Worm (Caenorhabditis elegans) whole organism, early embryonic: Measurements from ENCODE around the gene lido-13.

Experiments
- B0310.2 ChIP-seq: sonication (generic microtip); optimal IDR thresholded peaks from 2 replicates; lab custom pipeline; 2016; ENCODE audit warnings: mild to moderate bottlenecking, missing genetic modification characterization, missing compliant biosample characterization
- ama-1 ChIP-seq: fragments of 150-350 bp; optimal IDR thresholded peaks from 2 replicates; lab custom pipeline; 2014
- ets-7 ChIP-seq: sonication (generic microtip); optimal IDR thresholded peaks from 2 replicates; lab custom pipeline; 2016; ENCODE audit warnings: missing genotype, missing genetic modification characterization, missing compliant biosample characterization
- flt-1 ChIP-seq: fragments of 200-800 bp; sonication (Bioruptor generic); IDR thresholded peaks from 2 replicates; pipeline ENCODE4 v1.3.6; 2022; ENCODE audit warnings: missing genetic modification characterization, missing compliant biosample characterization
- hmbx-1 ChIP-seq: sonication (generic microtip); optimal IDR thresholded peaks from 2 replicates; lab custom pipeline; 2016; ENCODE audit warnings: mild to moderate bottlenecking, missing genetic modification characterization, missing compliant biosample characterization
- hmg-4 ChIP-seq: fragments of 200-800 bp; sonication (Bioruptor generic); optimal IDR thresholded peaks from 2 replicates; lab custom pipeline; 2018; ENCODE audit warnings: mild to moderate bottlenecking, missing genetic modification characterization, missing compliant biosample characterization
- hnd-1 ChIP-seq: sonication (generic microtip); optimal IDR thresholded peaks from 2 replicates; lab custom pipeline; 2016; ENCODE audit warnings: missing genetic modification characterization, missing compliant biosample characterization
- scrt-1 ChIP-seq: fragments of 200-800 bp; sonication (Bioruptor generic); IDR thresholded peaks from 2 replicates; pipeline ENCODE4 v1.3.6; 2022; ENCODE audit warnings: missing genetic modification characterization, missing compliant biosample characterization
- tbx-11 ChIP-seq: fragments of 200-800 bp; sonication (Bioruptor generic); IDR thresholded peaks from 2 replicates; pipeline ENCODE4 v1.3.6; 2022; ENCODE audit warnings: missing genetic modification characterization, missing compliant biosample characterization

- TF ChIP-seq ama-1 (no peak), flt-1 (GFP tag; lab: Robert Waterston, UW) (no peak), hmg-4 (no peak), ets-7 (no peak), B0310.2 (no peak), hnd-1 (tag; lab: Kevin White, UChicago) (no peak), tbx-11 (GFP tag; lab: Robert Waterston, UW) (no peak), scrt-1 (GFP tag; lab: Robert Waterston, UW) (no peak), hmbx-1 (tag; lab: Kevin White, UChicago) (no peak)
Observed at ce11 chrII:3087134-3087533, 33.0 kb upstream of the lido-13 start.
